Worm (Caenorhabditis elegans) whole organism, late embryonic: ENCODE data around the gene vha-1.

ENCODE experiments used
- C38D4.7 ChIP-seq: fragments of 200-800 bp; sonication (Bioruptor generic); optimal IDR thresholded peaks from 2 replicates; lab custom pipeline; 2018; ENCODE audit warnings: mild to moderate bottlenecking, missing genetic modification characterization, moderate library complexity, missing compliant biosample characterization
- K02D7.2 ChIP-seq: sonication (generic microtip); optimal IDR thresholded peaks from 2 replicates; lab custom pipeline; 2017; ENCODE audit warnings: mild to moderate bottlenecking, missing genetic modification characterization, missing compliant biosample characterization
- K09A11.1 ChIP-seq: sonication (generic microtip); optimal IDR thresholded peaks from 2 replicates; lab custom pipeline; 2017; ENCODE audit warnings: antibody characterized with exemption, mild to moderate bottlenecking, missing genetic modification characterization, missing compliant biosample characterization; ENCODE audit not compliant: insufficient read depth
- T23F11.4 ChIP-seq: fragments of 200-800 bp; sonication (Bioruptor generic); optimal IDR thresholded peaks from 2 replicates; lab custom pipeline; 2018; ENCODE audit warnings: mild to moderate bottlenecking, missing genetic modification characterization, missing compliant biosample characterization
- Y22D7AL.16 ChIP-seq: sonication (generic microtip); optimal IDR thresholded peaks from 2 replicates; lab custom pipeline; 2016; ENCODE audit warnings: missing genetic modification characterization, missing compliant biosample characterization
- ahr-1 ChIP-seq: sonication (generic microtip); optimal IDR thresholded peaks from 2 replicates; lab custom pipeline; 2016; ENCODE audit warnings: missing genetic modification characterization, missing compliant biosample characterization
- ama-1 ChIP-seq: fragments of 150-350 bp; optimal IDR thresholded peaks from 2 replicates; lab custom pipeline; 2014
- ceh-14 ChIP-seq: sonication (generic microtip); optimal IDR thresholded peaks from 2 replicates; lab custom pipeline; 2016; ENCODE audit warnings: missing genotype, missing genetic modification characterization, missing compliant biosample characterization
- ceh-22 ChIP-seq: sonication (generic microtip); optimal IDR thresholded peaks from 2 replicates; lab custom pipeline; 2017; ENCODE audit warnings: missing biosample characterization, missing genetic modification characterization
- ceh-24 ChIP-seq: sonication (generic microtip); optimal IDR thresholded peaks from 2 replicates; lab custom pipeline; 2016; ENCODE audit warnings: mild to moderate bottlenecking, missing genetic modification characterization, missing compliant biosample characterization
- ceh-30 ChIP-seq: fragments of 150-350 bp; optimal IDR thresholded peaks from 2 replicates; lab custom pipeline; 2014; ENCODE audit warnings: missing biosample characterization, missing genetic modification characterization
- ceh-9 ChIP-seq: sonication (generic microtip); optimal IDR thresholded peaks from 2 replicates; lab custom pipeline; 2016; ENCODE audit warnings: mild to moderate bottlenecking, missing genetic modification characterization, inconsistent platforms, missing compliant biosample characterization
- che-1 ChIP-seq: sonication (generic microtip); optimal IDR thresholded peaks from 2 replicates; lab custom pipeline; 2016; ENCODE audit warnings: mild to moderate bottlenecking, missing genetic modification characterization, missing compliant biosample characterization
- dmd-4 ChIP-seq: sonication (generic microtip); optimal IDR thresholded peaks from 2 replicates; lab custom pipeline; 2016; ENCODE audit warnings: borderline replicate concordance, missing genetic modification characterization, missing compliant biosample characterization
- elt-2 ChIP-seq: sonication (generic microtip); optimal IDR thresholded peaks from 2 replicates; lab custom pipeline; 2016; ENCODE audit warnings: missing genetic modification reagents, missing genetic modification characterization, missing compliant biosample characterization
- ets-4 ChIP-seq: sonication (generic microtip); optimal IDR thresholded peaks from 2 replicates; lab custom pipeline; 2016; ENCODE audit warnings: missing genetic modification characterization, missing compliant biosample characterization
- fax-1 ChIP-seq: sonication (generic microtip); optimal IDR thresholded peaks from 2 replicates; lab custom pipeline; 2016; ENCODE audit warnings: missing genotype, missing genetic modification characterization, missing compliant biosample characterization
- fkh-10 ChIP-seq: fragments of 150-350 bp; optimal IDR thresholded peaks from 2 replicates; lab custom pipeline; 2014; ENCODE audit warnings: missing biosample characterization, missing genetic modification reagents, missing genetic modification characterization
- fkh-6 ChIP-seq: sonication (generic microtip); optimal IDR thresholded peaks from 2 replicates; lab custom pipeline; 2016; ENCODE audit warnings: missing genetic modification characterization, missing compliant biosample characterization
- gmeb-2 ChIP-seq: sonication (generic microtip); optimal IDR thresholded peaks from 2 replicates; lab custom pipeline; 2016; ENCODE audit warnings: missing genetic modification characterization, inconsistent platforms, missing compliant biosample characterization
- hlh-6 ChIP-seq: sonication (generic microtip); optimal IDR thresholded peaks from 2 replicates; lab custom pipeline; 2016; ENCODE audit warnings: missing genotype, missing genetic modification characterization, missing compliant biosample characterization
- lim-6 ChIP-seq: sonication (generic microtip); optimal IDR thresholded peaks from 2 replicates; lab custom pipeline; 2016; ENCODE audit warnings: missing genetic modification characterization, missing compliant biosample characterization
- lin-11 ChIP-seq: fragments of 200-800 bp; sonication (Bioruptor generic); optimal IDR thresholded peaks from 2 replicates; lab custom pipeline; 2018; ENCODE audit warnings: mild to moderate bottlenecking, missing genetic modification characterization, missing compliant biosample characterization
- madf-2 ChIP-seq: sonication (generic microtip); optimal IDR thresholded peaks from 2 replicates; lab custom pipeline; 2017; ENCODE audit warnings: missing genetic modification characterization, missing compliant biosample characterization
- mec-3 ChIP-seq: sonication (generic microtip); optimal IDR thresholded peaks from 2 replicates; lab custom pipeline; 2016; ENCODE audit warnings: borderline replicate concordance, missing genetic modification characterization, missing compliant biosample characterization
- nfya-1 ChIP-seq: sonication (generic microtip); optimal IDR thresholded peaks from 2 replicates; lab custom pipeline; 2017; ENCODE audit warnings: missing genetic modification characterization, mild to moderate bottlenecking, missing compliant biosample characterization, antibody characterized with exemption, moderate library complexity
- nhr-232 ChIP-seq: sonication (generic microtip); optimal IDR thresholded peaks from 2 replicates; lab custom pipeline; 2016; ENCODE audit warnings: missing genetic modification characterization, missing compliant biosample characterization
- npax-4 ChIP-seq: sonication (generic microtip); optimal IDR thresholded peaks from 2 replicates; lab custom pipeline; 2016; ENCODE audit warnings: missing genetic modification characterization, missing compliant biosample characterization
- odd-2 ChIP-seq: sonication (generic microtip); optimal IDR thresholded peaks from 2 replicates; lab custom pipeline; 2017; ENCODE audit warnings: antibody characterized with exemption, mild to moderate bottlenecking, missing genetic modification characterization, missing compliant biosample characterization
- pag-3 ChIP-seq: sonication (generic microtip); optimal IDR thresholded peaks from 2 replicates; lab custom pipeline; 2016; ENCODE audit warnings: missing compliant biosample characterization, missing genetic modification characterization, borderline replicate concordance
- pat-9 ChIP-seq: fragments of 200-800 bp; sonication (Bioruptor generic); optimal IDR thresholded peaks from 2 replicates; lab custom pipeline; 2018; ENCODE audit warnings: mild to moderate bottlenecking, missing genetic modification characterization, moderate library complexity, missing compliant biosample characterization
- pha-4 ChIP-seq: fragments of 150-350 bp; optimal IDR thresholded peaks from 2 replicates; lab custom pipeline; 2018; ENCODE audit warnings: missing biosample characterization, missing genetic modification reagents, missing genetic modification characterization
- pqm-1 ChIP-seq: sonication (generic microtip); optimal IDR thresholded peaks from 2 replicates; lab custom pipeline; 2016; ENCODE audit warnings: missing genetic modification characterization, missing compliant biosample characterization
- pros-1 ChIP-seq: fragments of 150-350 bp; optimal IDR thresholded peaks from 2 replicates; lab custom pipeline; 2014; ENCODE audit warnings: missing biosample characterization, missing genetic modification reagents, missing genetic modification characterization
- ref-2 ChIP-seq: sonication (generic microtip); optimal IDR thresholded peaks from 2 replicates; lab custom pipeline; 2016; ENCODE audit warnings: missing genetic modification characterization, missing compliant biosample characterization
- rnt-1 ChIP-seq: sonication (generic microtip); optimal IDR thresholded peaks from 2 replicates; lab custom pipeline; 2016; ENCODE audit warnings: missing genetic modification characterization, missing compliant biosample characterization
- sox-4 ChIP-seq: sonication (generic microtip); optimal IDR thresholded peaks from 2 replicates; lab custom pipeline; 2017; ENCODE audit warnings: mild to moderate bottlenecking, missing genetic modification characterization, inconsistent platforms, missing compliant biosample characterization
- syd-9 ChIP-seq: sonication (generic microtip); optimal IDR thresholded peaks from 2 replicates; lab custom pipeline; 2016; ENCODE audit warnings: mild to moderate bottlenecking, missing genetic modification characterization, moderate library complexity, missing compliant biosample characterization
- unc-42 ChIP-seq: sonication (generic microtip); optimal IDR thresholded peaks from 2 replicates; lab custom pipeline; 2016; ENCODE audit warnings: missing genotype, missing genetic modification characterization, missing compliant biosample characterization
- unc-55 ChIP-seq: sonication (generic microtip); optimal IDR thresholded peaks from 2 replicates; lab custom pipeline; 2017; ENCODE audit warnings: missing biosample characterization, missing genetic modification reagents, missing genetic modification characterization
- unc-86 ChIP-seq: sonication (generic microtip); optimal IDR thresholded peaks from 2 replicates; lab custom pipeline; 2016; ENCODE audit warnings: missing genetic modification characterization, missing compliant biosample characterization
- zip-5 ChIP-seq: sonication (generic microtip); optimal IDR thresholded peaks from 2 replicates; lab custom pipeline; 2016; ENCODE audit warnings: missing genetic modification characterization, missing compliant biosample characterization

vha-1 gene

DNA sequence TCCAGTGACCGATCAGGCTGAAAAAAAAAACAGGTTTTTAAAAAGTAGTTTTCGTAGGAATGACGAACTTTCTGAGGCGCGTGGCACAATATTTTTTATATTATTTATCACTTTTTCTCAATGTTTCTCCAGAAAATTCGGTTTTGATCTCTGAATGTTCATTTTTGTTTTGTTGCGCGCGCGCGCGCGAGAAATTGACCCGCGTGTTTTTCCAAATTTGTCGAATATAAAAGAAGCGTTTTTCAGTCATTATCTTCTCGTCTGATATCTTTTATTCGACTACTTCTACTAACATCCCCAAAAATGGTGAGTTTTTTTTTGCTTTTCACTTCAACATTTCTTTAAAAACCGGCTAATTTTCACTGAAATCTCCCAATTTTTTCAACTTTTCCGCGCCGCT, 22.2 kb upstream of the vha-1 start, which contains the start of gene rmd-1:
Gene rmd-1 (plus strand): TSS at position 247 of the 400 bp plus-strand sequence.
- TF ChIP-seq pha-4 (tag; lab: Kevin White, UChicago) (no peak), ets-4 (tag; lab: Kevin White, UChicago) (no peak), K09A11.1 (no peak), ceh-14 (tag; lab: Kevin White, UChicago) (no peak)

DNA sequence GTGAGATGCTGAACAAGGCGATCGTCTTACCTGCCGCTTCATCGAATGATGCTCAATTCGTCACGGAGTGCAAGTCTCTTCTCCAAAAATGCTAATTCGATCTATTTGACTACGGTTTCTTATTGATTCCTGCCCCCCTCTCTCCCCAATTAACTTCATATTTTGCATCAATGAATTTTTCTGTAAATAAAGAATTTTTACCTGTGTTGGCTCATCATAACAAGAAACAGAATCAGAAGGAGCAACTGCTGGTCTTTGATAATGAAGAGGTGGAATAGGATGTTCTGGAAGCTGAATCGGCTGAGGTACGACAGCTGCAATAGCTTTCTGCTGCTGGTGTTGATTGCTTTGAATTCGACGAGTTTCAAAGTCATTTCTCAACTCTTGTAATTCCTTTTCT, 20.9 kb upstream of the vha-1 start:
- no peak for TF ChIP-seq unc-55 (GFP tag; lab: Kevin White, UChicago)
- no peak for TF ChIP-seq madf-2 (tag; lab: Kevin White, UChicago)
- TF ChIP-seq ceh-24, result no peak
- no peak for TF ChIP-seq sox-4 (tag; lab: Kevin White, UChicago)
- no peak for TF ChIP-seq fkh-6 (tag; lab: Kevin White, UChicago)
- no peak for TF ChIP-seq T23F11.4 (GFP tag; lab: Kevin White, UChicago)
- no peak for TF ChIP-seq K02D7.2 (tag; lab: Kevin White, UChicago)
- TF ChIP-seq, all 69 proteins: peak for 0

DNA sequence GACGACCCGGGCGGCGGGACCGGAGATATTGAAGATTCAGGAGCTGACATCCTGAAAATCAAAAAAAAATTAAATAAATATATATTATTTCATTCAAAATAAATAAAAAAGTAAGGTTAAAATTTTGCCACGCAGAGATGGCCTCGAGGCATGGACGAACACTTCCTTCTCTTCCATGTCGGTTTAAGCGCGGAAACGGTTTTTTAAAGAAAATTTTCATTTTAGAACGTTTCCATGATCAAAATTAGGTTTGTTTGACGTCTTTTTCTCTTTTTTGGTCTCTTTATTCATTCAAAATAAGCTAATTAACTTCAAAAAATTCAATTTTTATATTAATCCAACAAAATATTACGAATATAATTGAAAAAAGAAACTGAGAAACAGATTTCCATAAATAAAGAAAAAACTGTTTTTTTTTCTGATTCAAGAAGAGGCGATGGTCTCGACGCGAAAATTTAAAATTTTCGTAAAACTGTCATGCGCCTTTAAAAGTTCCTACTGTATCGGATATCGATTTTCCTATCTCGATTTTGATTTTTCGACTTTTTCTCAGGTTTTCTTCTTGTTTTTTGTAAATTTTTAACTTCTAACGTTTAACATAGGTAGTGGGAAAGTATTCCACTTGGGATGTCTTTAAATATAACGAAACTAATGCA, 18.8 kb upstream of the vha-1 start, which contains the start of gene gcc-2:
Gene gcc-2 (minus strand): TSS at position 51 of the 656 bp plus-strand sequence.
- TF ChIP-seq pag-3 (tag; lab: Kevin White, UChicago), result no peak
- TF ChIP-seq T23F11.4 (GFP tag; lab: Kevin White, UChicago), result no peak

DNA sequence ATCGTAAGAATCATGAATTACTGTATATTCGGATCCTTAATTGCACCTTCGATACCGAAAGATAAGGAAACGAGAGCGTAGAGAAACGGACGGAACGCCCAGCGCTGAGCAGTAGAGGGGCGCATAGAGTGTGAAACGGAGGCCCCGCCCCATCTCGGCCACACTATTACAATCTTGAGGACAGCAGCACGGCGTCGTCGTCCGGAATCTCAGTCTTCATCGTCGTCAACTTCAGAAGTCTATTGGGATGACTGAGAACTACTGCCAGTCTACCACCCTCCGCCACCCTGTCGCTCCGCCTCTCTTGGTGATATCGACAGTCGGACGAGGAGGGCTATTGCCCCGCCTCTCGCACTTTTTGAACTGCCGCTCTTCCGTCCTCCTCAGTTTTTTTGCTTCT, 16.3 kb upstream of the vha-1 start:
- no peak for TF ChIP-seq ceh-9 (tag; lab: Kevin White, UChicago)
- TF ChIP-seq odd-2 (tag; lab: Kevin White, UChicago), result no peak
- TF ChIP-seq lin-11, result no peak
- TF ChIP-seq nfya-1 (tag; lab: Kevin White, UChicago), result no peak
- no peak for TF ChIP-seq fax-1 (tag; lab: Kevin White, UChicago)
- no peak for TF ChIP-seq pha-4 (tag; lab: Kevin White, UChicago)
- TF ChIP-seq ets-4 (tag; lab: Kevin White, UChicago), result no peak
- TF ChIP-seq fkh-6 (tag; lab: Kevin White, UChicago), result no peak
- TF ChIP-seq ceh-22 (tag; lab: Kevin White, UChicago), result no peak
- no peak for TF ChIP-seq ama-1 (lab: Kevin White, UChicago)
- no peak for TF ChIP-seq unc-86 (tag; lab: Kevin White, UChicago)
- no peak for TF ChIP-seq elt-2
- TF ChIP-seq gmeb-2 (tag; lab: Kevin White, UChicago), result no peak

DNA sequence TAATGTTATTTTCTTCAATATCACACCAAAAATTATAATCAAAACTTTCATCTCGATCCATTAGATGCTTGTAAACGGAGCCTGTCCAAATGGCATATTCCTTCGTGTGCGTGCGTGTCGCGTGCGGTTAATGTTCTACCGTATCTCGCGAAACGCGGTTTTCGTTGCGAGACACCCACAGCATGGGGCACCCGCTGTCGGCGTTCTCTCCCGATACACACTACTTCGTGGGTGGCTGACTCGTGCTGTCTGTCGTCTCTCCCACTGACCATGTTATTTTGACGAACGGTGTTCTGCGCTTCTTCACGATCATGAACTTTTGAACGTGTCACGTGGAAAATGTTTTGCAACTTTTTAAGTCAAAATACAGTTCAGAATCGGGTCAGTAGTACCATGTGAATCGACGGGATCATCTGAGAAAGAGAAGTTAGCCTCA, 15.6 kb upstream of the vha-1 start:
- TF ChIP-seq npax-4 (tag; lab: Kevin White, UChicago) (no peak), zip-5 (tag; lab: Kevin White, UChicago) (peak; percentile 9), nfya-1 (tag; lab: Kevin White, UChicago) (peak; percentile 99), rnt-1 (tag; lab: Kevin White, UChicago) (peak; percentile 94), unc-42 (tag; lab: Kevin White, UChicago) (peak; percentile 82), hlh-6 (tag; lab: Kevin White, UChicago) (no peak), dmd-4 (tag; lab: Kevin White, UChicago) (peak; percentile 79), pros-1 (tag; lab: Kevin White, UChicago) (peak; percentile 92), pat-9 (tag; lab: Kevin White, UChicago) (peak; percentile 77), fax-1 (tag; lab: Kevin White, UChicago) (peak; percentile 43), ceh-30 (peak; percentile 82), madf-2 (tag; lab: Kevin White, UChicago) (peak; percentile 76), odd-2 (tag; lab: Kevin White, UChicago) (no peak), C38D4.7 (GFP tag; lab: Kevin White, UChicago) (peak; percentile 66), fkh-6 (tag; lab: Kevin White, UChicago) (peak; percentile 20), pqm-1 (tag; lab: Kevin White, UChicago) (peak; percentile 57), K09A11.1 (peak; percentile 36), syd-9 (peak; percentile 84), mec-3 (tag; lab: Kevin White, UChicago) (no peak), che-1 (tag; lab: Kevin White, UChicago) (peak; percentile 56), Y22D7AL.16 (tag; lab: Kevin White, UChicago) (peak; percentile 51), lim-6 (tag; lab: Kevin White, UChicago) (no peak), gmeb-2 (tag; lab: Kevin White, UChicago) (peak; percentile 65), fkh-10 (GFP tag; lab: Kevin White, UChicago) (no peak), ama-1 (lab: Kevin White, UChicago) (peak; percentile 96), ceh-9 (tag; lab: Kevin White, UChicago) (no peak), ref-2 (tag; lab: Kevin White, UChicago) (peak; percentile 98), ahr-1 (tag; lab: Kevin White, UChicago) (peak; percentile 8), nhr-232 (tag; lab: Kevin White, UChicago) (no peak)
